Worm (Caenorhabditis elegans) whole organism, young adult: ENCODE results near the gene gem-4.

Experiments used
- B0019.2 ChIP-seq: fragments of 200-800 bp; sonication (Bioruptor generic); conservative IDR thresholded peaks from 2 replicates; pipeline ENCODE4 v1.3.6; 2022; ENCODE audit warnings: missing genetic modification reagents, missing genetic modification characterization, missing compliant biosample characterization
- B0035.1 ChIP-seq: sonication (generic microtip); optimal IDR thresholded peaks from 2 replicates; lab custom pipeline; 2016; ENCODE audit warnings: missing genetic modification characterization, mild to moderate bottlenecking, missing compliant biosample characterization, missing genotype, missing genetic modification reagents
- C17E4.6 ChIP-seq: fragments of 200-800 bp; sonication (Bioruptor generic); IDR thresholded peaks from 2 replicates; pipeline ENCODE4 v1.3.6; 2022; ENCODE audit warnings: missing genetic modification reagents, missing genetic modification characterization, missing compliant biosample characterization
- F39B2.1 ChIP-seq: fragments of 200-800 bp; sonication (Bioruptor generic); IDR thresholded peaks from 2 replicates; pipeline ENCODE4 v1.3.6; 2022; ENCODE audit warnings: missing genetic modification reagents, missing genetic modification characterization, missing compliant biosample characterization
- F49E8.2 ChIP-seq: sonication (generic microtip); optimal IDR thresholded peaks from 3 replicates; lab custom pipeline; 2017; ENCODE audit warnings: missing genetic modification characterization, mild to moderate bottlenecking, missing compliant biosample characterization, antibody characterized with exemption, moderate library complexity; ENCODE audit not compliant: insufficient read depth
- F55B11.4 ChIP-seq: sonication (generic microtip); optimal IDR thresholded peaks from 2 replicates; lab custom pipeline; 2016; ENCODE audit warnings: missing compliant biosample characterization, missing genetic modification characterization, borderline replicate concordance; ENCODE audit not compliant: insufficient read depth
- F57A8.1 ChIP-seq: fragments of 200-800 bp; sonication (Bioruptor generic); optimal IDR thresholded peaks from 2 replicates; lab custom pipeline; 2018; ENCODE audit warnings: mild to moderate bottlenecking, missing genetic modification characterization, moderate library complexity, missing compliant biosample characterization
- K12H6.12 ChIP-seq: fragments of 200-800 bp; sonication (Bioruptor generic); optimal IDR thresholded peaks from 2 replicates; lab custom pipeline; 2018; ENCODE audit warnings: mild to moderate bottlenecking, missing genetic modification characterization, missing compliant biosample characterization
- ZK185.1 ChIP-seq: sonication (generic microtip); optimal IDR thresholded peaks from 2 replicates; lab custom pipeline; 2016; ENCODE audit warnings: mild to moderate bottlenecking, missing genetic modification characterization, missing compliant biosample characterization; ENCODE audit not compliant: poor library complexity, severe bottlenecking
- akir-1 ChIP-seq: fragments of 200-800 bp; sonication (Bioruptor generic); optimal IDR thresholded peaks from 2 replicates; lab custom pipeline; 2018; ENCODE audit warnings: mild to moderate bottlenecking, missing genetic modification characterization, moderate library complexity, missing compliant biosample characterization
- bed-2 ChIP-seq: fragments of 200-800 bp; sonication (Bioruptor generic); IDR thresholded peaks from 2 replicates; pipeline ENCODE4 v1.3.6; 2022; ENCODE audit warnings: missing genetic modification reagents, missing genetic modification characterization, missing compliant biosample characterization
- ceh-100 ChIP-seq: fragments of 200-800 bp; sonication (Bioruptor generic); IDR thresholded peaks from 2 replicates; pipeline ENCODE4 v1.3.6; 2022; ENCODE audit warnings: missing genetic modification reagents, missing genetic modification characterization, missing compliant biosample characterization
- efl-1 ChIP-seq: fragments of 150-350 bp; optimal IDR thresholded peaks from 2 replicates; lab custom pipeline; 2014; ENCODE audit warnings: missing biosample characterization, missing genetic modification reagents, missing genetic modification characterization
- egl-44 ChIP-seq: fragments of 200-800 bp; sonication (Bioruptor generic); IDR thresholded peaks from 2 replicates; pipeline ENCODE4 v1.3.6; 2022; ENCODE audit warnings: missing genetic modification reagents, missing genetic modification characterization, missing compliant biosample characterization
- ets-4 ChIP-seq: fragments of 200-800 bp; sonication (Bioruptor generic); optimal IDR thresholded peaks from 2 replicates; lab custom pipeline; 2018; ENCODE audit warnings: mild to moderate bottlenecking, missing genetic modification characterization, missing compliant biosample characterization
- fkh-3 ChIP-seq: sonication (generic microtip); optimal IDR thresholded peaks from 2 replicates; lab custom pipeline; 2016; ENCODE audit warnings: mild to moderate bottlenecking, missing genetic modification characterization, missing compliant biosample characterization
- hsf-1 ChIP-seq: fragments of 200-800 bp; sonication (Bioruptor generic); IDR thresholded peaks from 2 replicates; pipeline ENCODE4 v1.3.6; 2022; ENCODE audit warnings: missing genetic modification reagents, missing genetic modification characterization, missing compliant biosample characterization
- nhr-179 ChIP-seq: sonication (generic microtip); optimal IDR thresholded peaks from 2 replicates; lab custom pipeline; 2016; ENCODE audit warnings: mild to moderate bottlenecking, missing genetic modification characterization, missing compliant biosample characterization
- ztf-22 ChIP-seq: fragments of 200-800 bp; sonication (Bioruptor generic); optimal IDR thresholded peaks from 2 replicates; lab custom pipeline; 2018; ENCODE audit warnings: mild to moderate bottlenecking, missing genetic modification characterization, moderate library complexity, missing compliant biosample characterization
- ztf-25 ChIP-seq: fragments of 200-800 bp; sonication (Bioruptor generic); IDR thresholded peaks from 2 replicates; pipeline ENCODE4 v1.3.6; 2022; ENCODE audit warnings: missing genetic modification reagents, missing genetic modification characterization, missing compliant biosample characterization
- ztf-3 ChIP-seq: fragments of 200-800 bp; sonication (Bioruptor generic); optimal IDR thresholded peaks from 2 replicates; lab custom pipeline; 2018; ENCODE audit warnings: mild to moderate bottlenecking, missing genetic modification characterization, missing compliant biosample characterization
- ztf-6 ChIP-seq: fragments of 200-800 bp; sonication (Bioruptor generic); IDR thresholded peaks from 2 replicates; pipeline ENCODE4 v1.3.6; 2022; ENCODE audit warnings: missing genetic modification reagents, missing genetic modification characterization, missing compliant biosample characterization

The gem-4 gene

DNA sequence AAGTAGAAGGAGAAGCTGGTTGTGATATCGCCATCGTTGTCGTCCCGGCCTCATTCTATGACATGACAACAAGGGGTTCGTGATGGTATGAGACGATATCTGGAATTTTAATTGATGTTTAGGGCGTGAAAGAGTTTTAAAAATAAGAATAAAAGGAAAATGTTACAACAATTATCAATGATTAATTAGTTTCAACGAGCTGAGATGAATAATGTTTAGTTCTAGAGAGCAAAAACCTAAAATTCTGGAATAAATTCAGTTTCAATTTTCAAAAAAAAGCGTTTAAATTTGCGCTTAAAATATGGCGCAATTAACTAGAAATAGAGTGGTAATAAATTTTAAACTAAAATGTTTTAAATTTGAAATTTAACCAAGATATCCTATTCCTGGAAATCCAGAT, 47.1 kb downstream of the gem-4 start, which contains the start of gene H01G02.3:
Gene H01G02.3, minus strand, starts transcription at position 101 of the 400 bp plus-strand sequence.
- no peak for TF ChIP-seq F39B2.1 (GFP tag; lab: Robert Waterston, UW)
- TF ChIP-seq ets-4 (GFP tag; lab: Kevin White, UChicago) = no peak
- no peak for TF ChIP-seq fkh-3 (tag; lab: Kevin White, UChicago)
- TF ChIP-seq nhr-179 = no peak
- no peak for TF ChIP-seq bed-2 (GFP tag; lab: Robert Waterston, UW)
- no peak for TF ChIP-seq ztf-22
- TF ChIP-seq B0035.1 = no peak
- TF ChIP-seq akir-1 (GFP tag; lab: Kevin White, UChicago) = no peak
- no peak for TF ChIP-seq efl-1
- TF ChIP-seq egl-44 (GFP tag; lab: Robert Waterston, UW) = no peak
- no peak for TF ChIP-seq C17E4.6 (GFP tag; lab: Robert Waterston, UW)
- no peak for TF ChIP-seq F49E8.2 (tag; lab: Kevin White, UChicago)
- TF ChIP-seq B0019.2 (GFP tag; lab: Robert Waterston, UW) = no peak
- no peak for TF ChIP-seq ztf-6 (GFP tag; lab: Robert Waterston, UW)

DNA sequence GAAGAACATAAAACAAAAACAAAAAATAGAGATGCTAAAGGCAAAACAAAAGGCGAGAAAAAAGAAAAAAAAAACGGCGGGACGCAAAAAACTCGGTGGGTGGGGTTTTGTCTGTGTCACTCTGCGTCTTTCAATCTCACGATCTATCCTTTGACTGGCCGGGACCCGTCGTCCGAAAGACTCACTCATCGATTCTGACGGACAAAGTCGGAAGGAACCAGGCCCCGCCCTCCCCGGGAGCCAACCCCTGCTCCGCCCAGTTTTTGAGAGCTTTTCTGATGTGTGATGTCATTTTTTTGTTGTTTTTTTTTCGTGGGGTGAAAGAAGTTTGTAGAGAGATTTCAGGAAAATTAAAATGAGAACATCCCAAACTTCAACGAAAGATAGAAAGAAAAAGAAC, 47.7 kb downstream of the gem-4 start:
- TF ChIP-seq K12H6.12 (tag; lab: Kevin White, UChicago) = peak; percentile 27
- TF ChIP-seq ztf-25 (GFP tag; lab: Robert Waterston, UW) = no peak
- TF ChIP-seq hsf-1 = no peak
- TF ChIP-seq, all 124 proteins: peak for 1

DNA sequence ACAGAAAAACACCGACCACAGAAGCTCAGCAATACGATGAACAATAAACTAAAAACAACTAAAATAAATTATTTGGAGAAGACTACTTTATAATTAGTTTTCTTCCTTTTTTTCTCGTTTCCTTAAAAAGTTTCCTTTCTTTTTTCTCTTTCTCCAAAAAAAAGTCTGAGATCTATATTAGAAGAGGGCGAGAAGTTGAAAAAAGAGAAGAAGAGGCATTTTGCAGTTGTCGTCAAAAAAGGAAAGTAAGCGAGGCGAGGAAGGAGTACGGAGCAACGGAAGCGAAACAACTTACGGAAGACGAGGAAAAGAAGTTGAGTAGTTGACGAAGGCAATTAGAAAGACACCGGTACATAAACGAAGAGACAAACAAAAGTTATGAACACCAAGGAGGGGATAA, 50.5 kb downstream of the gem-4 start:
- TF ChIP-seq C17E4.6 (GFP tag; lab: Robert Waterston, UW) (no peak), ZK185.1 (tag; lab: Kevin White, UChicago) (no peak), F55B11.4 (tag; lab: Kevin White, UChicago) (no peak), ceh-100 (GFP tag; lab: Robert Waterston, UW) (no peak)
- TF ChIP-seq, all 124 proteins: peak for 0

DNA sequence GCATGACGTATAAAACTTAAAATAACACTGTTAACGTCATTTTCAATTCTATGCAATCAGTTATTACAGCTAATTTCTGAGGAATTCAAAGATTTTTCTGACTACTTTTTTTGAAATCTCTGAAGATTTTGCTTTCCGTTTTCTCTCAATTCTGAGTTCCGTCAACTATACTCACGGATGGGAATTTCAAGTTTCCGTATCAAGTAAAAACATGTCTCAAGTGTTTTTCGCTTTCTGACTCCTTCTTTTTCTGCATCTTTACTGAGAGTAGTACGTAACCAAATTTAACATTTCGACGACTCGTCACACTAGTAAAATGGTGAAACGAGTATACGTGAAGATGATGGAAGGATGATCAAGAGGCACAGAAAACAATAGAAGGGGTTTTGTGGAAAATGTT, 51.4 kb downstream of the gem-4 start:
- TF ChIP-seq F57A8.1 (GFP tag; lab: Kevin White, UChicago) (no peak), ztf-3 (GFP tag; lab: Kevin White, UChicago) (no peak)
- TF ChIP-seq, all 124 proteins: peak for 0
